Worm (Caenorhabditis elegans) whole organism, late embryonic: Measurements from ENCODE around the gene zzz-1.

ENCODE experiments used
- C08G9.2 ChIP-seq: sonication (generic microtip); optimal IDR thresholded peaks from 2 replicates; lab custom pipeline; 2016; ENCODE audit warnings: mild to moderate bottlenecking, missing genetic modification characterization, moderate library complexity, missing compliant biosample characterization
- K02D7.2 ChIP-seq: sonication (generic microtip); optimal IDR thresholded peaks from 2 replicates; lab custom pipeline; 2017; ENCODE audit warnings: mild to moderate bottlenecking, missing genetic modification characterization, missing compliant biosample characterization
- T23F11.4 ChIP-seq: fragments of 200-800 bp; sonication (Bioruptor generic); optimal IDR thresholded peaks from 2 replicates; lab custom pipeline; 2018; ENCODE audit warnings: mild to moderate bottlenecking, missing genetic modification characterization, missing compliant biosample characterization
- ceh-22 ChIP-seq: sonication (generic microtip); optimal IDR thresholded peaks from 2 replicates; lab custom pipeline; 2017; ENCODE audit warnings: missing biosample characterization, missing genetic modification characterization
- ceh-24 ChIP-seq: sonication (generic microtip); optimal IDR thresholded peaks from 2 replicates; lab custom pipeline; 2016; ENCODE audit warnings: mild to moderate bottlenecking, missing genetic modification characterization, missing compliant biosample characterization
- ceh-48 ChIP-seq: sonication (generic microtip); optimal IDR thresholded peaks from 2 replicates; lab custom pipeline; 2016; ENCODE audit warnings: missing genetic modification characterization, inconsistent platforms, missing compliant biosample characterization
- ceh-9 ChIP-seq: sonication (generic microtip); optimal IDR thresholded peaks from 2 replicates; lab custom pipeline; 2016; ENCODE audit warnings: mild to moderate bottlenecking, missing genetic modification characterization, inconsistent platforms, missing compliant biosample characterization
- che-1 ChIP-seq: sonication (generic microtip); optimal IDR thresholded peaks from 2 replicates; lab custom pipeline; 2016; ENCODE audit warnings: mild to moderate bottlenecking, missing genetic modification characterization, missing compliant biosample characterization
- dmd-4 ChIP-seq: sonication (generic microtip); optimal IDR thresholded peaks from 2 replicates; lab custom pipeline; 2016; ENCODE audit warnings: borderline replicate concordance, missing genetic modification characterization, missing compliant biosample characterization
- ets-4 ChIP-seq: sonication (generic microtip); optimal IDR thresholded peaks from 2 replicates; lab custom pipeline; 2016; ENCODE audit warnings: missing genetic modification characterization, missing compliant biosample characterization
- eyg-1 ChIP-seq: sonication (generic microtip); optimal IDR thresholded peaks from 2 replicates; lab custom pipeline; 2016; ENCODE audit warnings: missing genotype, missing genetic modification characterization, missing compliant biosample characterization
- fkh-6 ChIP-seq: sonication (generic microtip); optimal IDR thresholded peaks from 2 replicates; lab custom pipeline; 2016; ENCODE audit warnings: missing genetic modification characterization, missing compliant biosample characterization
- hlh-30 ChIP-seq: sonication (generic microtip); optimal IDR thresholded peaks from 2 replicates; lab custom pipeline; 2017; ENCODE audit warnings: antibody characterized with exemption, missing genetic modification characterization, missing compliant biosample characterization; ENCODE audit not compliant: insufficient read depth
- hlh-6 ChIP-seq: sonication (generic microtip); optimal IDR thresholded peaks from 2 replicates; lab custom pipeline; 2016; ENCODE audit warnings: missing genotype, missing genetic modification characterization, missing compliant biosample characterization
- lim-6 ChIP-seq: sonication (generic microtip); optimal IDR thresholded peaks from 2 replicates; lab custom pipeline; 2016; ENCODE audit warnings: missing genetic modification characterization, missing compliant biosample characterization
- madf-2 ChIP-seq: sonication (generic microtip); optimal IDR thresholded peaks from 2 replicates; lab custom pipeline; 2017; ENCODE audit warnings: missing genetic modification characterization, missing compliant biosample characterization
- nfya-1 ChIP-seq: sonication (generic microtip); optimal IDR thresholded peaks from 2 replicates; lab custom pipeline; 2017; ENCODE audit warnings: missing genetic modification characterization, mild to moderate bottlenecking, missing compliant biosample characterization, antibody characterized with exemption, moderate library complexity
- npax-4 ChIP-seq: sonication (generic microtip); optimal IDR thresholded peaks from 2 replicates; lab custom pipeline; 2016; ENCODE audit warnings: missing genetic modification characterization, missing compliant biosample characterization
- pax-1 ChIP-seq: fragments of 150-350 bp; optimal IDR thresholded peaks from 2 replicates; lab custom pipeline; 2014; ENCODE audit warnings: missing biosample characterization, missing genetic modification characterization
- pha-4 ChIP-seq: fragments of 150-350 bp; optimal IDR thresholded peaks from 2 replicates; lab custom pipeline; 2018; ENCODE audit warnings: missing biosample characterization, missing genetic modification reagents, missing genetic modification characterization
- ref-2 ChIP-seq: sonication (generic microtip); optimal IDR thresholded peaks from 2 replicates; lab custom pipeline; 2016; ENCODE audit warnings: missing genetic modification characterization, missing compliant biosample characterization
- sox-2 ChIP-seq: fragments of 200-800 bp; sonication (Bioruptor generic); IDR thresholded peaks from 2 replicates; pipeline ENCODE4 v1.3.6; 2022; ENCODE audit warnings: missing genetic modification reagents, missing genetic modification characterization, missing compliant biosample characterization
- sox-4 ChIP-seq: sonication (generic microtip); optimal IDR thresholded peaks from 2 replicates; lab custom pipeline; 2017; ENCODE audit warnings: mild to moderate bottlenecking, missing genetic modification characterization, inconsistent platforms, missing compliant biosample characterization
- syd-9 ChIP-seq: sonication (generic microtip); optimal IDR thresholded peaks from 2 replicates; lab custom pipeline; 2016; ENCODE audit warnings: mild to moderate bottlenecking, missing genetic modification characterization, moderate library complexity, missing compliant biosample characterization
- tbx-2 ChIP-seq: sonication (generic microtip); optimal IDR thresholded peaks from 2 replicates; lab custom pipeline; 2016; ENCODE audit warnings: missing genetic modification characterization, missing compliant biosample characterization
- unc-3 ChIP-seq, 2 experiments: fragments of 200-800 bp in 1 of 2; sonication (Bioruptor generic) in 1 of 2; sonication (generic microtip) in 1 of 2; conservative IDR thresholded peaks in 1 of 2; optimal IDR thresholded peaks in 1 of 2; 2 replicates each; pipeline versions ENCODE4 v1.3.6 to Lab custom; 2016 to 2022; ENCODE audit warnings: missing compliant biosample characterization in 2 of 2, missing genetic modification characterization in 2 of 2, missing genetic modification reagents in 1 of 2
- unc-55 ChIP-seq: sonication (generic microtip); optimal IDR thresholded peaks from 2 replicates; lab custom pipeline; 2017; ENCODE audit warnings: missing biosample characterization, missing genetic modification reagents, missing genetic modification characterization
- ztf-16 ChIP-seq: sonication (generic microtip); optimal IDR thresholded peaks from 2 replicates; lab custom pipeline; 2017; ENCODE audit warnings: missing genetic modification characterization, missing compliant biosample characterization

Gene zzz-1

DNA sequence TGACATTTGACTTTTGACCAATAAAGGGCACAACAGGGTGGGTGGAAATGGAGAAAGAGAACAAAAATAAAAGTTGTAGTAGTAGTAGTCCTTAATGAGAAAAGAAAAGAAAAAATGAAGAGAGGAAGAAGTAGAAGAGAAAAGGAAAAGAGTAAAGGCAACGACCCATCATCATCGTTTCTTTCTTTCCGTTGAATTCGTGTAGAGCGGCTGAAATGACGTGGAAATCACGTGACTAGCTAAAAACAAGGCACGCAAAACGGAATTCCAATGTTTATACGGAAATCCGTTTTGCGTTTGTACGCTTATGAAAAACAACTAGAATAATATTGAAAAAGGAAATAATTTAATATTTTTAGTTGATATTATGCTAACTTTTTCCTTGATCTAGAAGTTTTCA, 41.4 kb downstream of the zzz-1 start:
- TF ChIP-seq madf-2 (tag; lab: Kevin White, UChicago) (no peak), hlh-30 (peak; percentile 42)

ce11 chrV:10865599-10865998, 43.4 kb downstream of the zzz-1 start, which contains the start of gene saeg-1:
saeg-1 (minus strand) TSS chrV:10865699.
- no peak for TF ChIP-seq lim-6
- TF ChIP-seq dmd-4: no peak
- TF ChIP-seq che-1: no peak
- TF ChIP-seq ref-2 (tag; lab: Kevin White, UChicago): no peak

DNA sequence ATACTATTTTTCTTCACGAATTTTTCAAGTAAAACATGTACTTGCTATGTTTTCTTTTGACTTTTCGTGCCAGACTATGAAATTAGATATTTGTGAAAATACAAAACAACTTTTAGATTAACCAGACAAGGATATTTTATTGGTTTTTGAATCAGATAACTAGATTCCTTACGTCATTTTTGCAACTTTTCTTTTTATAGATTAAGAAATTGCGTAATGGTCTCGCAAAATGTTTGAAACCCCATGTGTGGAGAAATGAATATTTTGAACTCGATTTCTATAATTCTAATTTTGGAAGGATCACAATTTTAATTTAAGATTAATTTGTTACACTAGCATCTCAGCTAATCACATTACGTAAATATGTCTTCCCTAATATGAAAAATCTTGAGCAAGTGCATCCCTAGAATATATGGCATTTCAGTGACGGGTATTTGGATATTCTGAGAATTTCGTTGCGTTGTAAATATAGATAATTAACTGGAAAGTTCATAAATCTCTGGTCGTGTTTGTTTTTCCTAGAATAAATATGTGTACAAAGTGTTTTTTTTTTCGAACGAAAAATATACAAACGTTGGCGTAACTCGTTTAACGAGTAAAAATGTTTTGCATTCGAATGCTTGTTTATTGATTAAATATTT, 46.4 kb downstream of the zzz-1 start:
- TF ChIP-seq ceh-48 (no peak), sox-4 (tag; lab: Kevin White, UChicago) (no peak), tbx-2 (tag; lab: Kevin White, UChicago) (no peak), fkh-6 (tag; lab: Kevin White, UChicago) (no peak), pax-1 (tag; lab: Kevin White, UChicago) (no peak), pha-4 (tag; lab: Kevin White, UChicago) (no peak), ceh-24 (tag; lab: Kevin White, UChicago) (no peak)

DNA sequence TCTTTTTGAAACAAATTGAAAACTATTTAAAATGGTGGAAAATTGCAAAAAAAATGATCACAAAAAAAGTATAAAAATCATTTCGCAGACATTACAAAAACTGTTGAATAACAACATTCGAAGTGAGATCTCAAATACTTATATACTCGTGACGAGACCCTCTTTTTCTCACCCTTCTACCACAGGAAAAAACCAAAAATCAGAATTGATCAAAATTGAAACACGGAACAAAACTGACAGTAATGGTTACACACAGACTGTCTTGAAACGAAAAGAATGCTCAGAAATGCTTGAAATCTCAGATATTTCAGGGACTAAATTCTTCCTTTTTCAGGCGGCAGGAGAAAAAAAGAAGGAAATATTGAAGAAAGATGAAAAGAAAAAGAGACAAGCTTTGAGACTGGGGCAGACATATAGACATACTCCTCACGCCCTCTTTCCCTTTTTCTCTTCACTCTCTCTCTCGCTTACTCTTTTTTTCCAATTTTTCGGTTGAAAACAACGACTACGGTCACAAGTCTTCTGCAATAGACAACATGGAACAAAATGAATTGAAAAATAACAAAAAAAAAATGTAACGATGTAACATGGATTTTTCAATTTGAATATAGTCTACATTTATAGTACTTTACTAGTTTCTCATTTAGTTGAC, 47.2 kb downstream of the zzz-1 start:
- TF ChIP-seq nfya-1 (tag; lab: Kevin White, UChicago): peak; percentile 5
- no peak for TF ChIP-seq eyg-1

DNA sequence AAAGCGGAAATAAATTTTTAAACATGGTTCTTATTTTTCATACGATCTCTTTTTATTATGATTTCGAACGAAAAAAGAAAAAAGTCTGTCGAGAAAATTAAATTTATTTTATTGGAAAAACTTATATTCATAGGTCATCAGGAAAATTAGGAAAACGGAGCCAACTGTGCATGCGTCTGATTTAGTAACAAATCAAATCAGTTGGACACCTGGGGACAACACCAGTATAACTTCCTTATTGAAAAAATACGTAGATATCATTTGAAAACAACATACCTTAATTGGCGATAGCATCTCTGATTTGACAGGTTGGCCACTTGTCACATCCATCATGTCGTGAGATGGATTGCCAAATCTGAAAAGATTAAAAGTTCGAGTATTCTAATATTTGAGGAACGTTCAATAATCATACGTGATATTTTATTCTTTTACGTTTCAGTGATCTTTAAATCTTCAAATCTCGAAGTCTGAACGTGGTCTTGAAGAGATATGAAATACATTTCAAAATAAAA, 48.4 kb downstream of the zzz-1 start:
- TF ChIP-seq hlh-6 (tag; lab: Kevin White, UChicago) (no peak), syd-9 (no peak), ceh-24 (tag; lab: Kevin White, UChicago) (no peak), sox-2 (GFP tag; lab: Robert Waterston, UW) (no peak), unc-3 (GFP tag; conservative IDR thresholded peaks at IDR 0.05; lab: Robert Waterston, UW) (no peak), unc-3 (tag; optimal IDR thresholded peaks at IDR 0.05; lab: Kevin White, UChicago) (no peak), nfya-1 (tag; lab: Kevin White, UChicago) (no peak), dmd-4 (no peak), ceh-22 (tag; lab: Kevin White, UChicago) (no peak), ceh-9 (no peak), hlh-30 (no peak)

DNA sequence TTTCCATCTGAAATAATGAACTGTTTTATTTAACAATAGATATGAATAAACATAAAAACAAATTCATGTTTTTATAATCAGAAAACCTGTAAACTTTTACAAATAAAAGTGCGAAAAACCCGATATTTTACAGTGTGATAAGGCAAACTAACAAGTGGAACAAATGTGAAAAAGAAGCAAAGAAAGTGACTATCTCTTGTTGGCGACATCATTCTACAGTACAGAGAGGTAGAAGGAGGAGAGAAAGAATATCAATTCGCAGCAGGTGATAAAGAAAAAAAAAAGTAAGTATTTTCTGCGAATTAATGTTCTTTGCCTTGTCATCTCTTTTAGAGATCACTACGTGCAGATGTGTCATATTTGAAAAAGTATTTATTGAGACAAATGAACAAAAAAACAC, 49.2 kb downstream of the zzz-1 start:
- TF ChIP-seq unc-3 (GFP tag; conservative IDR thresholded peaks at IDR 0.05; lab: Robert Waterston, UW) (no peak), unc-3 (tag; optimal IDR thresholded peaks at IDR 0.05; lab: Kevin White, UChicago) (no peak), C08G9.2 (no peak), sox-4 (tag; lab: Kevin White, UChicago) (no peak), npax-4 (tag; lab: Kevin White, UChicago) (no peak), T23F11.4 (no peak), pha-4 (tag; lab: Kevin White, UChicago) (no peak), ceh-24 (tag; lab: Kevin White, UChicago) (no peak), dmd-4 (no peak), unc-55 (no peak), ets-4 (tag; lab: Kevin White, UChicago) (no peak), K02D7.2 (tag; lab: Kevin White, UChicago) (no peak), ztf-16 (no peak), ceh-48 (no peak), syd-9 (no peak)
